Fruit fly (Drosophila melanogaster) whole organism: Measurements from ENCODE around the gene CG9154.

Experiments
- CG8478 ChIP-seq: fragments of >200 bp; optimal IDR thresholded peaks from 2 replicates; lab custom pipeline; 2018; ENCODE audit warnings: inconsistent platforms
- Dll ChIP-seq: fragments of >200 bp; optimal IDR thresholded peaks from 2 replicates; lab custom pipeline; 2017
- EcR ChIP-seq, 2 experiments: fragments of >200 bp; optimal IDR thresholded peaks; 2 replicates each; lab custom pipeline; 2017; ENCODE audit warnings: missing biosample characterization in 2 of 2, missing genetic modification characterization in 2 of 2, missing genetic modification reagents in 2 of 2
- pan ChIP-seq: fragments of >200 bp; optimal IDR thresholded peaks from 2 replicates; lab custom pipeline; 2017
- psq ChIP-seq: fragments of >200 bp; optimal IDR thresholded peaks from 2 replicates; lab custom pipeline; 2017
- usp ChIP-seq: fragments of >200 bp; optimal IDR thresholded peaks from 2 replicates; lab custom pipeline; 2017; ENCODE audit warnings: missing biosample characterization, missing genetic modification characterization, mixed read lengths

Gene CG9154

DNA sequence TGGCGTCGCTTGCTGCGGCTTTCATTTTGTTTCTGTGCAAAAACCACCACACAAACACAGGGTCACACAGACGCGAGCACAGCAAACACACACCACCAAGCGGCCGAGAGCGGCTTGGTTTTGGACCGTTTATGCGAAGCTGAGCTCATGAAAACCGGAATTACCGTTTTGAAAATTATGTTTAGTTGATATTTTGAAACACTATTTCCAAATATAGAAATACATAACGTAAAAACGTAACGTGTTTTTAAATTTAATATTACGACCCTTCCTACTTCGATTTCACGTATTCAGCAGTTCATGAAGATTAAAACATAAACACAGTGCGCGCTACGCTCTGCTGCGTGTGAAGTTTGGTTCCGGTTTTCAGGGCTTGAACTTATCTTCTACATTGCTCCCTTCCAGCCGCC lies 19.3 kb downstream of the CG9154 start:
- TF ChIP-seq Dll (lab: Kevin White, UChicago), result no peak
- no peak for TF ChIP-seq pan (lab: Kevin White, UChicago)
- no peak for TF ChIP-seq CG8478 (lab: Kevin White, UChicago)
- TF ChIP-seq EcR (GFP tag; optimal IDR thresholded peaks at IDR 0.05; lab: Kevin White, UChicago), result no peak
- TF ChIP-seq usp, result no peak
- TF ChIP-seq psq (lab: Kevin White, UChicago), result no peak

DNA sequence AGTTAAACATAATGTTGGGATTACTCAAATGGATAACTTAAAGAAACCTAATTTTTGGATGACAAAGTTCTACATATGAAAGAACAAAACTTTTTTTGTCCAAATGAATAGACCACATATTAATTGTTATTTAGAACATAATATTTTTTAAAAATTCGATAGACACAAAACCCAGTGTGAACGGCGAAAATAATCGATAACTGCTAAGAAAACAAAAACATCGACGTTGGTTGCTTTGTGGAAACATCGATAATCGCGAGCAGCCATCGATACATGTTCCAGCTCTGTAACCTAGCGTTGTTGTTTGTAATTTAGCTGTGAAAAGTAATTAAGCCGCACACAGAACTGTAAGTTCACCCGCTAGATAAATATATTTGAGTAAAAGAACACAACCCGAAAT lies 19.9 kb downstream of the CG9154 start, which contains the start of gene CG9135:
Gene CG9135 (plus strand): TSS at position 226 of the 400 bp plus-strand sequence.
- no peak for TF ChIP-seq psq (lab: Kevin White, UChicago)
- no peak for TF ChIP-seq usp
- TF ChIP-seq EcR (GFP tag; optimal IDR thresholded peaks at IDR 0.05; lab: Kevin White, UChicago), result no peak
- no peak for TF ChIP-seq CG8478 (lab: Kevin White, UChicago)
- no peak for TF ChIP-seq Dll (lab: Kevin White, UChicago)
- no peak for TF ChIP-seq pan (lab: Kevin White, UChicago)

DNA sequence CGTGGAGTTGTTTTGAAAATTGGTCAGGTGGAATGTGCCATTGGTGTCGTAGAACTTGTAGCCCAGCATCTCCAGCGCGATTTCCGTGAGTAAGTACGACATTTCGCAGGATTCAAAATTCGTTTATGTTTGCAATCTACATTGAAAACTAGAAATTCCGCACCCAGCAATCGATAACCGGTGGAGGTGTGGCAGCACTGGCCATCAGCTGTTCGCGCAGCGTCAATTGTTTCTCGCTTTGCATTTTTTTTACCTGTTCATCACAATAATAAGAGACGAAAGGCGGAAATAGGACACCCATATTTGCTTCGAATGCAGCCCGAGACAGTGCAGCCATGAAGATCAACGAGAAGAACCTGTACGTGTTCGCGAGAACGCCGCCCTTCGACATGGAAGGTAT lies 21.9 kb downstream of the CG9154 start, which contains the start of the genes CG34179 and slmo:
Gene CG34179 (minus strand): TSS at position 165 of the 400 bp plus-strand sequence.
Gene slmo (minus strand): TSS at position 165 of the 400 bp plus-strand sequence.
- TF ChIP-seq CG8478 (lab: Kevin White, UChicago) (no peak), EcR (GFP tag; optimal IDR thresholded peaks at IDR 0.05; lab: Kevin White, UChicago) (no peak), psq (lab: Kevin White, UChicago) (no peak), pan (lab: Kevin White, UChicago) (no peak)

DNA sequence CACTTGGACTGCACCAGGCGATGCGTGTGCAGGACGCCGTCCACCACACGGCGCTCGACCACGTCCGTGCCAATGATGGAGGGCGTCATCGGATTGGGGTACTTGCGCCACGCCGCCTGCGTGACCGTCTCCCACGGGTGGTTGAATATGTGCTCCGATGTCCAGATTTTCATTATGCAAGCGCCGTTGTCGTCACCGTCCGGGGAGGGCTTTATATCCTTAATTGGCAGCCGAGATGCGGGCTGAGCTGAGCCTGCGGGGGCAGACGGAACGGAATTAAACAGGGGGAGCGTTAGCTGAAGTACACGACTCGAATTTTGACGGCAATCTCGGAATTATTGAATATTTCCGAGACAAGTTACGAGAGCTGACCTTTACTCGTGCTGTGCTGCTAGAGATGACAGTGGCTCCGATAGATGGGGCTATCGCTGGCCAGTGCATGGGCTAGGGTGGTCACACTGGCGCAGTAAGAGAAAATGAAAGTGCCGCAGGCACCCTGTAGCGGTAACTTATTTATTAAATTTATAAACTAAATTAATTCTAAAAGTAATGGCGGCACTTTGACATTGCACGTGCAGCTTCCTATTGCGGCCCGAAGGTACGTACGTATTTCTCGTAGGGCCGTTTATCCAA lies 22.8 kb downstream of the CG9154 start, which contains the start of gene IPIP:
Gene IPIP (plus strand): TSS at position 475 of the 633 bp plus-strand sequence.
- TF ChIP-seq Dll (lab: Kevin White, UChicago) (no peak), EcR (GFP tag; optimal IDR thresholded peaks at IDR 0.05; lab: Kevin White, UChicago) (no peak), psq (lab: Kevin White, UChicago) (no peak), CG8478 (lab: Kevin White, UChicago) (no peak), pan (lab: Kevin White, UChicago) (no peak), usp (no peak)

DNA sequence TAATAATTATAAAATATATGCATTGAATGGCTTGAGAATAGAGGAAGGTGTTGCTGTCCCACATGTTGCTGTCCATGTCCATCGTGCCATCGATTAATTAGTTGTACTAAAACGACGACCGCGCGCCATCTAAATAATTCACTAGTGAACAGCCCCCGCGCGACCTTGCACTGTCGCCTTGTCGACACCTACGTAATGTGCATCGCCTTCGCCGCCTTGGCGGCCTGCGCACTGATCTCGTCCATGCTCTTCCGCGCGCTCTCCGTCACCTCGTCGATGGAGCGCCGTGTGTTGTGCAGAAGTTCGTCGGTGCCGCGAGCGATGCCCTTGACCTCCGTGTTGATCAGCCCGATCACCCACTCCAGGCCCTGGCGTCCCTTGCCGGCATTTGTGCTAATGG lies 23.6 kb downstream of the CG9154 start:
- TF ChIP-seq psq (lab: Kevin White, UChicago), result no peak
- no peak for TF ChIP-seq EcR (GFP tag; optimal IDR thresholded peaks at IDR 0.05; lab: Kevin White, UChicago)
- TF ChIP-seq Dll (lab: Kevin White, UChicago), result no peak
- no peak for TF ChIP-seq CG8478 (lab: Kevin White, UChicago)
- no peak for TF ChIP-seq usp
- TF ChIP-seq pan (lab: Kevin White, UChicago), result no peak

DNA sequence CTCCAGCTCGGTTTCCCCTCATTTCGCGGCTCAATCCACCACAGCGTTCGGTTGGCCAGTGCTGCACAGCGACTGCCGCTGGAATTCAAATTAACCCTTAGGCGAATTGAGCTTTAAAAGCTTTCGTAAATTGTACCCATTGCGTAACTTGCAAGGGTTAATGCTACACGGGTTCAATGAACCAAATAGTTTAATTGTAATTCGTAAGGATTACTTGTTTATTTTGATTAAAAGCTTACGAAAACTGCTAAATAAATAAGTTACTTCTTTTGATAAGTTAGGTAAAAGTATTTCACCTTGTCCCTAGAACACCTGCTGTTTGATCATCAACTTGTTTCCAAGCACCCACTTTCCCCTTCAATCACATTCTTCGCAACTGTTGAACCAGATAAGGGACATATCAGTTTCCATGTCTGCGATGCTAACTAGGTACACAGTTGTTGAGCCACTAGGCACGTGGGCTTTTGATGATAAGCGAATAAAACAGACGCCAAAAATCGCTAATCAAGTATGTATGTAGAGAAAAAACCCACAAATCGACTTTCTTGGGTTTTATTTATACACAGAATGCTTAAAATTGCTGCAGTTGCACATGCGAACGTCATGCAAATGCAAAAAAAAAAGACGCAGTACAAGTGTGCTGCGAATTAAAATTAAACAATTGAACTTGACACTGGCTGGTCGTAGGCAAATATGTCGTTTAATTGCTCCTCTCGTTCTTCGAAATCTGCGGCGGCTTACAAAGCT lies 24.3 kb downstream of the CG9154 start, which contains the start of gene Pfas:
Gene Pfas (minus strand): TSS at position 79 of the 747 bp plus-strand sequence.
- no peak for TF ChIP-seq CG8478 (lab: Kevin White, UChicago)
- TF ChIP-seq pan (lab: Kevin White, UChicago), result no peak
- no peak for TF ChIP-seq Dll (lab: Kevin White, UChicago)
- no peak for TF ChIP-seq psq (lab: Kevin White, UChicago)
- no peak for TF ChIP-seq EcR (GFP tag; optimal IDR thresholded peaks at IDR 0.05; lab: Kevin White, UChicago)
- TF ChIP-seq usp, result no peak

DNA sequence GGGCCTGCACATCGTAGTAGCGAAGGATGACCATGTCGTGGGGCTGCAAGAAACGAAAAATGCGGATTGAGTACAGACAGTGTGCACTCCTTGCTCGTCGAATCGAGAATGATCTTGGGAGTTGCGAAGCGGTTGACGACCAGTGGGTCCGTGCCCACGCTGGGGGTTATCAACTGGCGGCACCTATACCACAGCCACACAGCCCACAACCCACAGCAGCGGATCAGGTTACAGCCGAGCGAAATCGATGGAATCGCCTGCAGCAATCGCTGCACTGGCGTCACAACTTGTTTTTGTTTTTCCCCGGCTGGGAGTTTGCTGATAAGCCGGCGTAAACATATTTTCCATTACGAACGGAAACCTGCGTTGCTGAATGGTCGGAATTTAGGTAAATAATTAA lies 25.0 kb downstream of the CG9154 start:
- TF ChIP-seq psq (lab: Kevin White, UChicago) (no peak), pan (lab: Kevin White, UChicago) (no peak), usp (no peak), EcR (GFP tag; optimal IDR thresholded peaks at IDR 0.05; lab: Kevin White, UChicago) (no peak)

DNA sequence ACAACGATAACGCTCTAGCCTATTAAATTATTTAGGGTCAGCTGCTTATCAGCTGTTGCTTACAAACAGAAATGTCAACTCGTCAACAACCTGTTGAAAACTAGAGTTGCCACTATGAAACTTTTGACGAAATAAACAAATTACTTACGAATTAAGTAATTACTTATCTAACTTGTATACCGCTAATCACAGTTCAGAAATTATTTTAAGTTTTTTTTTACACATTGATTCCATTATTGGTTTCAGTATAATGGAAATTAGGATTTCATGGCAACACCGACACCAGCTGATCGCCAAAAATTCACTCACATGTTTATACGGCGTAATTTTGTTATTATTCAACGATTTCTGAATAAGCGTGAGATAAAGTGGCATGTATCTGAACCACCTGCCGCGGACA lies 32.7 kb downstream of the CG9154 start, which contains the start of the genes CG9117 and CG31643:
Gene CG9117 (minus strand): TSS at position 73 of the 400 bp plus-strand sequence.
Gene CG31643 (plus strand): TSS at position 288 of the 400 bp plus-strand sequence.
- no peak for TF ChIP-seq usp
- no peak for TF ChIP-seq CG8478 (lab: Kevin White, UChicago)
- no peak for TF ChIP-seq EcR (GFP tag; optimal IDR thresholded peaks at IDR 0.05; lab: Kevin White, UChicago)
- no peak for TF ChIP-seq pan (lab: Kevin White, UChicago)
- TF ChIP-seq psq (lab: Kevin White, UChicago), result no peak
- no peak for TF ChIP-seq Dll (lab: Kevin White, UChicago)

DNA sequence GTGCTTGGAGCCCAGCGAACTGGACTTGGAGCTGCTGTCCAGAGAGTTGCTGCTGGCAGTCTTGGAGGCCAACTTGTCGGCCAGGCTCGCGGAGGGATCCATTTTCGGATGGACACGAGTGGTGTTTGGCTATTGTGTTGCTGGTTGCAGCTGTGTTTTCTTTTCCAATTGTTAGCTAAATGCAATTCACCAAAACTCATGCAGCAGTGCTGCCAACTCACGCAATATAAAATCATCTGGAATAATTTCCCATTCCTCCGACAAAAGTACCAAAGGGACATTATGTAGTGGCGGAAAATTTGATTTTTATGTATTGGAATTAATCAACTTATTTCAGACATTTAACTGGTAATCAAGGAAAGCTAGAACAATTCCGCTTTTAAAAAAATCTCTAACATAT lies 33.8 kb downstream of the CG9154 start, which contains the start of gene mtm:
Gene mtm (minus strand): TSS at position 306 of the 400 bp plus-strand sequence.
- no peak for TF ChIP-seq psq (lab: Kevin White, UChicago)
- no peak for TF ChIP-seq Dll (lab: Kevin White, UChicago)
- TF ChIP-seq pan (lab: Kevin White, UChicago), result no peak
- no peak for TF ChIP-seq EcR (GFP tag; optimal IDR thresholded peaks at IDR 0.05; lab: Kevin White, UChicago)
- no peak for TF ChIP-seq CG8478 (lab: Kevin White, UChicago)
- TF ChIP-seq usp, result no peak

DNA sequence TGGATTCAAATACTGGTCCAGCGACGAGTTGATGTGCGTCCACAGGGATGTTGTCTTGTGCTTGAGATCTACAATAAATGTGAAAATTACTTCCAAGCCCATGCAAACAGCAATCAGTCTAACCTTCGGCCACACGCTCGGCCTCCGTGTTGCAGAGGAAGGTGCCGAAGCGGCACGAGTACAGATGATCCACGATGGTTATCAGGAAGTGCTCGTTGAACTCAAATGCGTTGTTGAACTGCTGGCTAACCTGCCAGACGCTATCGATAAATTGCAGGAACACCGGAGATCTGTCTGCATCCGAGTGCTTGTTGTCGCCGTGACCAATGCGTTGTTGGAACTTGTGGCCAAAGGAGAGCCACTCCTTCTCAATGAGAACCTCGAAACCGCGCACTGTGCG lies 35.3 kb downstream of the CG9154 start:
- TF ChIP-seq Dll (lab: Kevin White, UChicago), result no peak
- no peak for TF ChIP-seq psq (lab: Kevin White, UChicago)

DNA sequence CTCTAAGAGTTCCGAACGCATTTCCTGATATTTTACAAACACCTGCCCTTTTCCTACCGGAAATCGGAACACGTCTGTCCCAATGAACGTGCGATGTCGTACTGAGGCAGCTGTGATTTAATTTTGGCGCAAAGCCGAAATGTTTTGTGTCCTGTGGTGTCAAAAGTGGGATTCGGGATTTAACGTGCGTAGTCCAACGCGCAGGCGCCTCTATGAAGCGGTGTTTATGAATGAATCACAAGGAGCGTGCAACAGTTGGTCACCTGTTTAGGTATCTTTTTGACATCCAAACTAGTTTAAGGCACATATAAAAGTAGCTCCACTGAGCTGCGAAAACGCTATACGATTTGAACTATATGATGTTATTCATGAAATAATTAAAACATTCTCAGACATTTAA lies 36.1 kb downstream of the CG9154 start, which contains the start of gene CG9109:
Gene CG9109 (minus strand): TSS at position 80 of the 400 bp plus-strand sequence.
- no peak for TF ChIP-seq pan (lab: Kevin White, UChicago)
- TF ChIP-seq psq (lab: Kevin White, UChicago), result no peak
- TF ChIP-seq EcR (GFP tag; optimal IDR thresholded peaks at IDR 0.05; lab: Kevin White, UChicago), result no peak
- no peak for TF ChIP-seq usp
- TF ChIP-seq Dll (lab: Kevin White, UChicago), result no peak
- no peak for TF ChIP-seq CG8478 (lab: Kevin White, UChicago)
